Fruit fly (Drosophila melanogaster) S2 (cell line): ENCODE results near the gene CG42811.

Experiments used
- CG8478 ChIP-seq: fragments of >200 bp; optimal IDR thresholded peaks from 2 replicates; lab custom pipeline; 2018
- CTCF ChIP-seq, 2 experiments: fragments of >200 bp; optimal IDR thresholded peaks; 2 replicates each; lab custom pipeline; 2018

CG42811 gene

dm6 chr3R:24357698-24358097 is 9.3 kb downstream of the CG42811 start, which contains the start of gene Golgin84:
TSS of gene Golgin84 (minus strand) at chr3R:24357938.
- TF ChIP-seq CG8478 (no peak), CTCF (optimal IDR thresholded peaks at IDR 0.05; lab: Kevin White, UChicago) (no peak)

dm6 chr3R:24353448-24353847 is 13.6 kb downstream of the CG42811 start:
- no peak for TF ChIP-seq CTCF (optimal IDR thresholded peaks at IDR 0.05; lab: Kevin White, UChicago)
- TF ChIP-seq CG8478, result no peak

- TF ChIP-seq CG8478 (no peak), CTCF (optimal IDR thresholded peaks at IDR 0.05; lab: Kevin White, UChicago) (no peak)
Measured at dm6 chr3R:24348420-24349190, 18.4 kb downstream of the CG42811 start, which contains the start of the genes CG5746 and CG6454. TSS of gene CG5746 (minus strand) at chr3R:24348791. TSS of gene CG6454 (plus strand) at chr3R:24349182.

dm6 chr3R:24341251-24341650 is 25.8 kb downstream of the CG42811 start, which contains the start of gene Ms:
TSS of gene Ms (plus strand) at chr3R:24341551.
- TF ChIP-seq CG8478, result no peak
- TF ChIP-seq CTCF (optimal IDR thresholded peaks at IDR 0.05; lab: Kevin White, UChicago), result no peak

dm6 chr3R:24336622-24337021 is 30.4 kb downstream of the CG42811 start, which contains the start of gene CG6432:
TSS of gene CG6432 (plus strand) at chr3R:24336922.
- TF ChIP-seq CTCF (optimal IDR thresholded peaks at IDR 0.05; lab: Kevin White, UChicago) (no peak), CG8478 (no peak)

dm6 chr3R:24333182-24333808 is 33.7 kb downstream of the CG42811 start, which contains the start of the genes Rrp5 and Dis3:
TSS of gene Rrp5 (minus strand) at chr3R:24333316.
TSS of gene Dis3 (plus strand) at chr3R:24333433.
- TF ChIP-seq CTCF (optimal IDR thresholded peaks at IDR 0.05; lab: Kevin White, UChicago) (peak; percentile 57 to 66), CG8478 (no peak)

- no peak for TF ChIP-seq CTCF (optimal IDR thresholded peaks at IDR 0.05; lab: Kevin White, UChicago)
- no peak for TF ChIP-seq CG8478
Measured at dm6 chr3R:24320342-24320711, 46.7 kb downstream of the CG42811 start.

dm6 chr3R:24319632-24320341 is 47.2 kb downstream of the CG42811 start:
- no peak for TF ChIP-seq CTCF (optimal IDR thresholded peaks at IDR 0.05; lab: Kevin White, UChicago)
- no peak for TF ChIP-seq CG8478

- TF ChIP-seq CG8478 (no peak), CTCF (optimal IDR thresholded peaks at IDR 0.05; lab: Kevin White, UChicago) (no peak)
Measured at dm6 chr3R:24319083-24319381, 48.0 kb downstream of the CG42811 start.

dm6 chr3R:24318217-24319082 is 48.6 kb downstream of the CG42811 start, which contains the start of the genes Nab2 and BRWD3:
TSS of gene Nab2 (minus strand) at chr3R:24318419.
TSS of gene BRWD3 (plus strand) at chr3R:24319000.
- TF ChIP-seq CTCF (optimal IDR thresholded peaks at IDR 0.05; lab: Kevin White, UChicago), result no peak
- TF ChIP-seq CG8478, result no peak
